Fruit fly (Drosophila melanogaster): ENCODE results near the gene GCC88.

DNA sequence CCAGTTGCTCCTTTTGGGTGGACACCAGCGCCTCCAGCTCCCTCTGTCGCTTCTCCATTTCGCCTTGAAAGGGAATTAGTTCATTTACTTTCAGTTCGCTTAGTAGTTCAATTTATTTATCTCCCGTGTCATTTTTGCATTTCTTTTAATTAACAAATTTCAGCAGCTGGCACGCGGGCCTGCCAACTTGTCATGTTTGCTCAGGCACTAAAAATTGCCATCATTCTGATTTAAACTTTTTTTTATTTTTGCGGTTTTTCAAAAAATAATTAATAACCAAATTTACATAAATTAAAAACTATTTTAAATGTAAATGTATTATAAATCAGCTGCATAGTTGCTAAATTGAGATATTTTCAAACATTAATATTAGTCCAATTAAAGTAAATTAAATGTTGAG is at the start of gene GCC88:
- TF ChIP-seq CTCF (optimal IDR thresholded peaks at IDR 0.05): no peak
- no peak for TF ChIP-seq CG8478 (optimal IDR thresholded peaks at IDR 0.05)

Measured in S2 (cell line).